Worm (Caenorhabditis elegans): ENCODE results near the gene F13D2.1.

Gene F13D2.1

ce11 chrX:11208788-11209187, 19.4 kb upstream of the F13D2.1 start, which contains the start of gene C34F6.5:
TSS of gene C34F6.5 (minus strand) at chrX:11208888.
- TF ChIP-seq ceh-82 (tag; optimal IDR thresholded peaks at IDR 0.05): no peak
- TF ChIP-seq eor-1 (tag; optimal IDR thresholded peaks at IDR 0.05): no peak
- no peak for TF ChIP-seq nhr-77 (tag; optimal IDR thresholded peaks at IDR 0.05)
- no peak for TF ChIP-seq egl-27 (tag; optimal IDR thresholded peaks at IDR 0.05)
- TF ChIP-seq unc-39 (tag; optimal IDR thresholded peaks at IDR 0.05): no peak
- TF ChIP-seq fkh-10 (GFP tag; optimal IDR thresholded peaks at IDR 0.05): no peak
- no peak for TF ChIP-seq egl-5 (tag; optimal IDR thresholded peaks at IDR 0.05)

DNA sequence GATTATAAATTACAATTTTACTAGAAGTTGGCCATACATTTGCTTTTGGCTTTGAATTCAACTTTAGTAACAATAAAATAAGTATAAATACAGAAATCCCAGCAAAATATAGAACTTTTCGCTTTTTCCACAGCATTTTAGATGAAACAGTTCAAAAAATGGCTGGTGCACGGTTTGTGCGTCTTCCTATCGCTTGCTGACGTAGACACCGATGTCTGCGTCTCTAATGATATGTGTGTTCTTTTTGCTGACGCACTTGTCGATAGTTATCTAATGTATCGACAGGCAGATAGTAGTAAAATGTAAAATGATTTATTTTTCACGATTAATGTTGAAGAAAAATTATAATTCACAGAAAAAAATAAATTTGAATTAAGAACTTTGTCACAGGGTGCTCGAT, 17.5 kb upstream of the F13D2.1 start, which contains the start of gene hst-2:
Gene hst-2, minus strand, starts transcription at position 203 of the 400 bp plus-strand sequence.
- no peak for TF ChIP-seq fkh-2 (tag; optimal IDR thresholded peaks at IDR 0.05)
- TF ChIP-seq elt-3 (tag; optimal IDR thresholded peaks at IDR 0.05): peak in 1 of 3 experiments; percentile 18
- peak; percentile 93 for TF ChIP-seq nhr-23 (tag; optimal IDR thresholded peaks at IDR 0.05)
- TF ChIP-seq daf-12 (tag; optimal IDR thresholded peaks at IDR 0.05): no peak
- TF ChIP-seq nfya-1 (tag; optimal IDR thresholded peaks at IDR 0.05; ENCODE audit: insufficient read depth): peak; percentile 85
- TF ChIP-seq nhr-237 (tag; optimal IDR thresholded peaks at IDR 0.05): no peak
- peak; percentile 52 for TF ChIP-seq lin-15B (tag; optimal IDR thresholded peaks at IDR 0.05)
- peak; percentile 45 for TF ChIP-seq ceh-82 (tag; optimal IDR thresholded peaks at IDR 0.05)
- TF ChIP-seq pha-4 (tag; optimal IDR thresholded peaks at IDR 0.05): peak; percentile 96
- TF ChIP-seq fos-1 (tag; optimal IDR thresholded peaks at IDR 0.05): no peak
- no peak for TF ChIP-seq unc-62 (GFP tag; optimal IDR thresholded peaks at IDR 0.05)
- TF ChIP-seq nhr-25 (tag; optimal IDR thresholded peaks at IDR 0.05): peak; percentile 89
- no peak for TF ChIP-seq fkh-10 (GFP tag; optimal IDR thresholded peaks at IDR 0.05)
- no peak for TF ChIP-seq nhr-28 (tag; optimal IDR thresholded peaks at IDR 0.05)
- no peak for TF ChIP-seq egl-27 (tag; optimal IDR thresholded peaks at IDR 0.05)
- TF ChIP-seq ZK546.5 (tag; optimal IDR thresholded peaks at IDR 0.05): no peak
- no peak for TF ChIP-seq sea-2 (GFP tag; optimal IDR thresholded peaks at IDR 0.05)
- peak; percentile 82 for TF ChIP-seq ceh-28 (tag; optimal IDR thresholded peaks at IDR 0.05)
- no peak for TF ChIP-seq ama-1 (optimal IDR thresholded peaks at IDR 0.05)
- no peak for TF ChIP-seq ceh-16 (tag; optimal IDR thresholded peaks at IDR 0.05)
- TF ChIP-seq lsy-12 (tag; optimal IDR thresholded peaks at IDR 0.05): peak; percentile 74
- TF ChIP-seq elt-2 (tag; optimal IDR thresholded peaks at IDR 0.05): peak; percentile 80
- TF ChIP-seq snpc-4 (tag; optimal IDR thresholded peaks at IDR 0.05): peak; percentile 54
- TF ChIP-seq jun-1 (tag; optimal IDR thresholded peaks at IDR 0.05): peak; percentile 90
- TF ChIP-seq mdl-1 (tag; optimal IDR thresholded peaks at IDR 0.05): no peak
- TF ChIP-seq lin-39 (tag; optimal IDR thresholded peaks at IDR 0.05): peak; percentile 34
- peak; percentile 54 for TF ChIP-seq skn-1 (tag; optimal IDR thresholded peaks at IDR 0.05)
- peak; percentile 84 for TF ChIP-seq nhr-43 (tag; optimal IDR thresholded peaks at IDR 0.05; ENCODE audit: poor library complexity, severe bottlenecking)
- TF ChIP-seq hmg-11 (tag; optimal IDR thresholded peaks at IDR 0.05): peak; percentile 84
- peak; percentile 7 for TF ChIP-seq ztf-4 (tag; optimal IDR thresholded peaks at IDR 0.05)
- TF ChIP-seq eor-1 (tag; optimal IDR thresholded peaks at IDR 0.05): no peak
- peak; percentile 55 for TF ChIP-seq nhr-77 (tag; optimal IDR thresholded peaks at IDR 0.05)
- TF ChIP-seq ztf-11 (tag; optimal IDR thresholded peaks at IDR 0.05): no peak
- no peak for TF ChIP-seq zag-1 (tag; optimal IDR thresholded peaks at IDR 0.05)
- peak; percentile 62 for TF ChIP-seq pqm-1 (tag; optimal IDR thresholded peaks at IDR 0.05)
- peak; percentile 25 for TF ChIP-seq nhr-11 (tag; optimal IDR thresholded peaks at IDR 0.05)
- no peak for TF ChIP-seq ceh-9 (tag; optimal IDR thresholded peaks at IDR 0.05)
- no peak for TF ChIP-seq nhr-76 (tag; optimal IDR thresholded peaks at IDR 0.05)
- TF ChIP-seq nhr-12 (tag; optimal IDR thresholded peaks at IDR 0.05): no peak
- no peak for TF ChIP-seq nhr-67 (tag; optimal IDR thresholded peaks at IDR 0.05)
- no peak for TF ChIP-seq aly-2 (tag; optimal IDR thresholded peaks at IDR 0.05)
- TF ChIP-seq mml-1 (tag; optimal IDR thresholded peaks at IDR 0.05): no peak
- peak; percentile 88 for TF ChIP-seq tbx-2 (tag; optimal IDR thresholded peaks at IDR 0.05)
- no peak for TF ChIP-seq unc-39 (tag; optimal IDR thresholded peaks at IDR 0.05)
- TF ChIP-seq elt-1 (tag; optimal IDR thresholded peaks at IDR 0.05): peak; percentile 6
- peak; percentile 52 for TF ChIP-seq R02D3.7 (tag; optimal IDR thresholded peaks at IDR 0.05)
- TF ChIP-seq egl-5 (tag; optimal IDR thresholded peaks at IDR 0.05): peak; percentile 53

Measured in whole organism, L3 larva.